Fruit fly (Drosophila melanogaster) whole organism, embryonic: ENCODE results near the gene CG32354.

Experiments used
- Aef1 ChIP-seq: fragments of 200-800 bp; sonication (Bioruptor generic); IDR thresholded peaks from 3 replicates; pipeline ENCODE4 v1.3.6; 2022; ENCODE audit warnings: missing biosample characterization, missing genetic modification characterization
- Asciz ChIP-seq: fragments of 200-800 bp; sonication (Bioruptor generic); optimal IDR thresholded peaks from 2 replicates; lab custom pipeline; 2017; ENCODE audit warnings: missing biosample characterization, mild to moderate bottlenecking, missing genetic modification characterization, missing genetic modification reagents
- Atf6 ChIP-seq: fragments of 200-800 bp; sonication (Bioruptor generic); IDR thresholded peaks from 2 replicates; pipeline ENCODE4 v1.3.6; 2022; ENCODE audit warnings: missing biosample characterization, missing genetic modification characterization
- C15 ChIP-seq: fragments of 200-800 bp; sonication (Bioruptor generic); IDR thresholded peaks from 3 replicates; pipeline ENCODE4 v1.3.6; 2022; ENCODE audit warnings: missing biosample characterization, missing genetic modification characterization
- CG10431 ChIP-seq: fragments of 200-800 bp; sonication (Bioruptor generic); optimal IDR thresholded peaks from 3 replicates; lab custom pipeline; 2018; ENCODE audit warnings: missing biosample characterization, mild to moderate bottlenecking, missing genetic modification characterization
- CG10959 ChIP-seq: fragments of 200-800 bp; sonication (Bioruptor generic); IDR thresholded peaks from 2 replicates; pipeline ENCODE4 v1.3.6; 2022; ENCODE audit warnings: missing biosample characterization, missing genetic modification characterization
- CG11398 ChIP-seq: fragments of 200-800 bp; sonication (Bioruptor generic); optimal IDR thresholded peaks from 2 replicates; lab custom pipeline; 2016; ENCODE audit warnings: missing biosample characterization, missing genetic modification characterization
- CG12391 ChIP-seq: fragments of 200-800 bp; sonication (Bioruptor generic); optimal IDR thresholded peaks from 3 replicates; lab custom pipeline; 2018; ENCODE audit warnings: missing biosample characterization, mild to moderate bottlenecking, missing genetic modification characterization, moderate library complexity
- CG12659 ChIP-seq: fragments of 200-800 bp; sonication (Bioruptor generic); optimal IDR thresholded peaks from 3 replicates; lab custom pipeline; 2017; ENCODE audit warnings: mild to moderate bottlenecking, missing biosample characterization, missing genetic modification reagents, missing genetic modification characterization
- CG13296 ChIP-seq: fragments of 200-800 bp; sonication (Bioruptor generic); optimal IDR thresholded peaks from 3 replicates; lab custom pipeline; 2018; ENCODE audit warnings: missing biosample characterization, mild to moderate bottlenecking, missing genetic modification characterization
- CG15479 ChIP-seq: fragments of 200-800 bp; sonication (Bioruptor generic); optimal IDR thresholded peaks from 3 replicates; lab custom pipeline; 2019; ENCODE audit warnings: missing biosample characterization, mild to moderate bottlenecking, missing genetic modification characterization, moderate library complexity
- CG15601 ChIP-seq: fragments of 200-800 bp; sonication (Bioruptor generic); optimal IDR thresholded peaks from 3 replicates; lab custom pipeline; 2019; ENCODE audit warnings: missing biosample characterization, mild to moderate bottlenecking, missing genetic modification characterization, moderate library complexity
- CG15696 ChIP-seq: fragments of 200-800 bp; sonication (Bioruptor generic); optimal IDR thresholded peaks from 2 replicates; lab custom pipeline; 2019; ENCODE audit warnings: missing biosample characterization, mild to moderate bottlenecking, missing genetic modification characterization, moderate library complexity
- CG1603 ChIP-seq: fragments of 200-800 bp; sonication (Bioruptor generic); optimal IDR thresholded peaks from 2 replicates; lab custom pipeline; 2019; ENCODE audit warnings: missing biosample characterization, mild to moderate bottlenecking, missing genetic modification characterization, moderate library complexity
- CG16813 ChIP-seq: fragments of 200-800 bp; sonication (Bioruptor generic); IDR thresholded peaks from 3 replicates; pipeline ENCODE4 v1.3.6; 2022; ENCODE audit warnings: missing biosample characterization, missing genetic modification characterization; ENCODE audit not compliant: partially characterized antibody
- CG17361 ChIP-seq: fragments of 200-800 bp; sonication (Bioruptor generic); IDR thresholded peaks from 3 replicates; pipeline ENCODE4 v1.3.6; 2022; ENCODE audit warnings: missing biosample characterization, missing genetic modification characterization
- CG18764 ChIP-seq: fragments of 200-800 bp; sonication (Bioruptor generic); optimal IDR thresholded peaks from 3 replicates; lab custom pipeline; 2016; ENCODE audit warnings: missing biosample characterization, missing genetic modification characterization
- CG2202 ChIP-seq: fragments of 200-800 bp; sonication (Bioruptor generic); optimal IDR thresholded peaks from 2 replicates; lab custom pipeline; 2018; ENCODE audit warnings: missing biosample characterization, mild to moderate bottlenecking, missing genetic modification characterization
- CG30431 ChIP-seq: fragments of 200-800 bp; sonication (Bioruptor generic); optimal IDR thresholded peaks from 2 replicates; lab custom pipeline; 2017; ENCODE audit warnings: missing biosample characterization, missing genetic modification characterization
- CG8388 ChIP-seq: fragments of 200-800 bp; sonication (Bioruptor generic); optimal IDR thresholded peaks from 2 replicates; lab custom pipeline; 2019; ENCODE audit warnings: missing biosample characterization, mild to moderate bottlenecking, missing genetic modification characterization, moderate library complexity
- CG8944 ChIP-seq: fragments of 200-800 bp; sonication (Bioruptor generic); optimal IDR thresholded peaks from 3 replicates; lab custom pipeline; 2016; ENCODE audit warnings: missing biosample characterization, missing genetic modification characterization
- CG9876 ChIP-seq: fragments of 200-800 bp; sonication (Bioruptor generic); optimal IDR thresholded peaks from 2 replicates; lab custom pipeline; 2016; ENCODE audit warnings: missing biosample characterization, missing genetic modification characterization
- CHES-1-like ChIP-seq: fragments of 200-800 bp; sonication (Bioruptor generic); optimal IDR thresholded peaks from 2 replicates; lab custom pipeline; 2016; ENCODE audit warnings: missing biosample characterization, missing genetic modification characterization
- CoRest ChIP-seq: fragments of 200-800 bp; sonication (Bioruptor generic); optimal IDR thresholded peaks from 3 replicates; lab custom pipeline; 2018; ENCODE audit warnings: missing biosample characterization, mild to moderate bottlenecking, missing genetic modification characterization, moderate library complexity
- Dip2 ChIP-seq: fragments of 200-800 bp; sonication (Bioruptor generic); IDR thresholded peaks from 2 replicates; pipeline ENCODE4 v1.3.6; 2022; ENCODE audit warnings: missing biosample characterization, missing genetic modification characterization
- Dip3 ChIP-seq: fragments of 200-800 bp; sonication (Bioruptor generic); optimal IDR thresholded peaks from 3 replicates; lab custom pipeline; 2016; ENCODE audit warnings: missing biosample characterization, missing genetic modification characterization
- E2f1 ChIP-seq: fragments of 200-800 bp; sonication (Bioruptor generic); IDR thresholded peaks from 2 replicates; pipeline ENCODE4 v1.3.6; 2022; ENCODE audit warnings: missing biosample characterization, missing genetic modification characterization
- E2f2 ChIP-seq: fragments of 200-800 bp; sonication (Bioruptor generic); IDR thresholded peaks from 2 replicates; pipeline ENCODE4 v1.3.6; 2022; ENCODE audit warnings: missing biosample characterization, missing genetic modification characterization
- GATAe ChIP-seq: fragments of 200-800 bp; sonication (Bioruptor generic); conservative IDR thresholded peaks from 2 replicates; pipeline ENCODE4 v1.3.6; 2022; ENCODE audit warnings: missing biosample characterization, missing genetic modification characterization
- Mad ChIP-seq: fragments of 200-800 bp; sonication (Bioruptor generic); optimal IDR thresholded peaks from 2 replicates; lab custom pipeline; 2016; ENCODE audit warnings: missing biosample characterization, missing genetic modification characterization
- NC2β ChIP-seq: fragments of 200-800 bp; sonication (Bioruptor generic); optimal IDR thresholded peaks from 2 replicates; lab custom pipeline; 2016; ENCODE audit warnings: missing biosample characterization, missing genetic modification characterization
- NFAT ChIP-seq: fragments of 200-800 bp; sonication (Bioruptor generic); IDR thresholded peaks from 2 replicates; pipeline ENCODE4 v1.3.6; 2022; ENCODE audit warnings: missing biosample characterization, missing genetic modification characterization
- Optix ChIP-seq: fragments of 200-800 bp; sonication (Bioruptor generic); IDR thresholded peaks from 3 replicates; pipeline ENCODE4 v1.3.6; 2022; ENCODE audit warnings: missing biosample characterization, missing genetic modification characterization
- Rfx ChIP-seq: fragments of 200-800 bp; sonication (Bioruptor generic); IDR thresholded peaks from 2 replicates; pipeline ENCODE4 v1.3.6; 2022; ENCODE audit warnings: missing biosample characterization, missing genetic modification characterization
- Six4 ChIP-seq: fragments of 200-800 bp; sonication (Bioruptor generic); optimal IDR thresholded peaks from 2 replicates; lab custom pipeline; 2016; ENCODE audit warnings: missing biosample characterization, missing genetic modification characterization
- Sox100B ChIP-seq: fragments of 200-800 bp; sonication (Bioruptor generic); optimal IDR thresholded peaks from 3 replicates; lab custom pipeline; 2018; ENCODE audit warnings: missing biosample characterization, mild to moderate bottlenecking, missing genetic modification characterization
- bowl ChIP-seq: fragments of 200-800 bp; sonication (Bioruptor generic); IDR thresholded peaks from 2 replicates; pipeline ENCODE4 v1.3.6; 2022; ENCODE audit warnings: missing biosample characterization, missing genetic modification characterization
- chinmo ChIP-seq: fragments of 200-800 bp; sonication (Bioruptor generic); IDR thresholded peaks from 4 replicates; pipeline ENCODE4 v1.3.6; 2022; ENCODE audit warnings: missing biosample characterization, missing genetic modification characterization; ENCODE audit not compliant: partially characterized antibody
- dpn ChIP-seq, 2 experiments: fragments of 200-800 bp; sonication (Bioruptor generic); optimal IDR thresholded peaks; 3 replicates each; lab custom pipeline; 2016; ENCODE audit warnings: missing biosample characterization in 2 of 2, missing genetic modification characterization in 2 of 2
- exex ChIP-seq: fragments of 200-800 bp; sonication (Bioruptor generic); optimal IDR thresholded peaks from 4 replicates; lab custom pipeline; 2018; ENCODE audit warnings: missing biosample characterization, mild to moderate bottlenecking, missing genetic modification characterization, moderate library complexity
- fd96Cb ChIP-seq: fragments of 200-800 bp; sonication (Bioruptor generic); optimal IDR thresholded peaks from 2 replicates; lab custom pipeline; 2018; ENCODE audit warnings: missing biosample characterization, mild to moderate bottlenecking, missing genetic modification characterization, moderate library complexity
- grn ChIP-seq: fragments of 200-800 bp; sonication (Bioruptor generic); optimal IDR thresholded peaks from 3 replicates; lab custom pipeline; 2017; ENCODE audit warnings: missing biosample characterization, missing genetic modification characterization
- gsb ChIP-seq: fragments of 200-800 bp; sonication (Bioruptor generic); IDR thresholded peaks from 2 replicates; pipeline ENCODE4 v1.3.6; 2022; ENCODE audit warnings: missing biosample characterization, missing genetic modification characterization
- org-1 ChIP-seq: fragments of 200-800 bp; sonication (Bioruptor generic); optimal IDR thresholded peaks from 2 replicates; lab custom pipeline; 2017; ENCODE audit warnings: missing biosample characterization, missing genetic modification characterization
- p53 ChIP-seq: fragments of 200-800 bp; sonication (Bioruptor generic); optimal IDR thresholded peaks from 2 replicates; lab custom pipeline; 2016; ENCODE audit warnings: missing biosample characterization, missing genetic modification characterization
- peb ChIP-seq: fragments of 200-800 bp; sonication (Bioruptor generic); IDR thresholded peaks from 2 replicates; pipeline ENCODE4 v1.3.6; 2022; ENCODE audit warnings: missing biosample characterization, missing genetic modification characterization
- pnt ChIP-seq: fragments of 200-800 bp; sonication (Bioruptor generic); optimal IDR thresholded peaks from 3 replicates; lab custom pipeline; 2016; ENCODE audit warnings: missing biosample characterization, missing genetic modification characterization
- run ChIP-seq: fragments of 200-800 bp; sonication (Bioruptor generic); optimal IDR thresholded peaks from 3 replicates; lab custom pipeline; 2018; ENCODE audit warnings: missing biosample characterization, mild to moderate bottlenecking, missing genetic modification characterization
- sd ChIP-seq: fragments of 200-800 bp; sonication (Bioruptor generic); optimal IDR thresholded peaks from 3 replicates; lab custom pipeline; 2018; ENCODE audit warnings: missing biosample characterization, mild to moderate bottlenecking, missing genetic modification characterization, moderate library complexity
- zen2 ChIP-seq: fragments of 200-800 bp; sonication (Bioruptor generic); IDR thresholded peaks from 3 replicates; pipeline ENCODE4 v1.3.6; 2022; ENCODE audit warnings: missing biosample characterization, missing genetic modification characterization; ENCODE audit not compliant: partially characterized antibody
- zf30C ChIP-seq: fragments of 200-800 bp; sonication (Bioruptor generic); optimal IDR thresholded peaks from 3 replicates; lab custom pipeline; 2018; ENCODE audit warnings: missing biosample characterization, mild to moderate bottlenecking, missing genetic modification characterization
- zfh1 ChIP-seq: fragments of 200-800 bp; sonication (Bioruptor generic); IDR thresholded peaks from 3 replicates; pipeline ENCODE4 v1.3.6; 2022; ENCODE audit warnings: missing biosample characterization, missing genetic modification characterization

CG32354 gene

dm6 chr3L:8452986-8453385 lies 31.0 kb upstream of the CG32354 start:
- TF ChIP-seq bowl (GFP tag; lab: Robert Waterston, UW), result no peak
- no peak for TF ChIP-seq dpn (GFP tag; optimal IDR thresholded peaks at IDR 0.05; lab: Kevin White, UChicago)
- TF ChIP-seq pnt (GFP tag; lab: Kevin White, UChicago), result no peak
- TF ChIP-seq CG12659 (GFP tag; lab: Kevin White, UChicago), result no peak
- TF ChIP-seq CG8944 (GFP tag; lab: Kevin White, UChicago), result no peak
- no peak for TF ChIP-seq NFAT
- TF ChIP-seq E2f2 (GFP tag; lab: Robert Waterston, UW), result peak; percentile 23; the same call in 1 of the 2 replicates
- no peak for TF ChIP-seq C15 (GFP tag; lab: Robert Waterston, UW)
- no peak for TF ChIP-seq p53 (GFP tag; lab: Kevin White, UChicago)
- peak; percentile 65; the same call in 2 of the 4 replicates for TF ChIP-seq chinmo
- no peak for TF ChIP-seq CG10431 (GFP tag; lab: Kevin White, UChicago)
- TF ChIP-seq CG10959, result no peak
- 0 out of 2 replicates have a peak, but pooled peaks have one; percentile 11 for TF ChIP-seq Rfx (GFP tag; lab: Robert Waterston, UW)
- TF ChIP-seq CG1603 (tag; lab: Kevin White, UChicago), result no peak
- no peak for TF ChIP-seq zf30C (GFP tag; lab: Kevin White, UChicago)
- peak; percentile 18; the same call in 1 of the 2 replicates for TF ChIP-seq Atf6
- TF ChIP-seq CHES-1-like (GFP tag; lab: Kevin White, UChicago), result no peak
- no peak for TF ChIP-seq CG30431
- TF ChIP-seq NC2β, result no peak
- no peak for TF ChIP-seq CoRest
- TF ChIP-seq CG13296, result no peak
- peak; percentile 89 for TF ChIP-seq exex (tag; lab: Kevin White, UChicago)
- no peak for TF ChIP-seq CG16813 (GFP tag; lab: Robert Waterston, UW)
- TF ChIP-seq peb, result no peak
- TF ChIP-seq Asciz (GFP tag; lab: Kevin White, UChicago), result no peak
- no peak for TF ChIP-seq Sox100B (GFP tag; lab: Kevin White, UChicago)
- peak; percentile 51 for TF ChIP-seq grn (GFP tag; lab: Kevin White, UChicago)
- no peak for TF ChIP-seq CG2202 (tag; lab: Kevin White, UChicago)
- TF ChIP-seq CG9876 (GFP tag; lab: Kevin White, UChicago), result no peak
- TF ChIP-seq zen2, result no peak
- no peak for TF ChIP-seq zfh1 (GFP tag; lab: Robert Waterston, UW)
- peak; percentile 5 for TF ChIP-seq run
- TF ChIP-seq fd96Cb (tag; lab: Kevin White, UChicago), result no peak
- no peak for TF ChIP-seq CG11398 (GFP tag; lab: Kevin White, UChicago)
- no peak for TF ChIP-seq Dip2
- 0 out of 2 replicates have a peak, but pooled peaks have one; percentile 18 for TF ChIP-seq GATAe (GFP tag; lab: Robert Waterston, UW)
- TF ChIP-seq Six4 (GFP tag; lab: Kevin White, UChicago), result no peak
- no peak for TF ChIP-seq CG15601 (tag; lab: Kevin White, UChicago)
- no peak for TF ChIP-seq Dip3
- peak; percentile 45 for TF ChIP-seq CG15479 (GFP tag; lab: Kevin White, UChicago)
- TF ChIP-seq CG12391 (tag; lab: Kevin White, UChicago), result no peak
- no peak for TF ChIP-seq CG18764 (GFP tag; lab: Kevin White, UChicago)
- TF ChIP-seq sd (tag; lab: Kevin White, UChicago), result peak; percentile 68
- TF ChIP-seq Mad (GFP tag; lab: Kevin White, UChicago), result no peak
- TF ChIP-seq CG8388 (GFP tag; lab: Kevin White, UChicago), result no peak
- TF ChIP-seq Aef1 (GFP tag; lab: Robert Waterston, UW), result no peak
- no peak for TF ChIP-seq org-1 (GFP tag; lab: Kevin White, UChicago)
- TF ChIP-seq Optix (GFP tag; lab: Robert Waterston, UW), result no peak
- TF ChIP-seq E2f1 (GFP tag; lab: Robert Waterston, UW), result no peak
- no peak for TF ChIP-seq CG17361 (GFP tag; lab: Robert Waterston, UW)
- TF ChIP-seq CG15696 (tag; lab: Kevin White, UChicago), result no peak
- TF ChIP-seq gsb (GFP tag; lab: Robert Waterston, UW), result no peak
